Fruit fly (Drosophila melanogaster): Measurements from ENCODE around the gene CG10862.

dm6 chr3L:3657897-3658296, 3.3 kb upstream of the CG10862 start:
- TF ChIP-seq lz (GFP tag; optimal IDR thresholded peaks at IDR 0.05) (no peak), CG6163 (GFP tag; IDR thresholded peaks at IDR 0.05) (no peak), Gug (GFP tag; IDR thresholded peaks at IDR 0.05) (no peak), acj6 (GFP tag; optimal IDR thresholded peaks at IDR 0.05) (no peak), Sox14 (GFP tag; optimal IDR thresholded peaks at IDR 0.05) (no peak), CG1621 (tag; optimal IDR thresholded peaks at IDR 0.05) (no peak), CG9139 (GFP tag; optimal IDR thresholded peaks at IDR 0.05) (no peak), CG8119 (GFP tag; IDR thresholded peaks at IDR 0.05) (no peak), CG11294 (GFP tag; IDR thresholded peaks at IDR 0.05) (no peak), Blimp-1 (GFP tag; optimal IDR thresholded peaks at IDR 0.05) (peak; percentile 25), spab (GFP tag; optimal IDR thresholded peaks at IDR 0.05) (no peak), Sox102F (GFP tag; optimal IDR thresholded peaks at IDR 0.05) (no peak), CG15336 (GFP tag; IDR thresholded peaks at IDR 0.05) (no peak), CG4318 (GFP tag; optimal IDR thresholded peaks at IDR 0.05) (no peak)

Measured in whole organism, prepupa.